Worm (Caenorhabditis elegans): ENCODE measurements around the gene prmt-6.

DNA sequence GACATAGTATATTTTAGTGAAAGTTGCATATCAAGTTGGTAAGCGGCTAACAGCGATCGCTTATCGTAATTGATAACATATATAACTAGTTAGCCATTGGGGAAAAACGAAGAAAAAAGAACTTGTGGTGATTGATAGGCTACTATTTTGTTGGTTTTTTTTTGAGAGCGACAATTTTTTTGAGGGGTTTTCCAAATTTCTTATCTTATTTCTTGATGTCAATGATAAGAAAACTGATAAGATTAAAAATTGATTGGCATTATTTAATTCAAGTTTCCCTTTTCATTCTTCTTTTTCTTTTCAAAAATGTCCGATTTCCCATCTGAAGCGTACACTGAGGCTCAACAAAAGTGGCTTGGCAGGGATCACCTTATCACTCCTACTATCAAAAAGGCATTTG lies at the start of gene prmt-6:
- TF ChIP-seq him-1 (tag; optimal IDR thresholded peaks at IDR 0.05) (no peak), W03F9.2 (tag; optimal IDR thresholded peaks at IDR 0.05) (no peak), dao-5 (tag; optimal IDR thresholded peaks at IDR 0.05) (no peak)

Measured in whole organism, L4/young adult.